Fruit fly (Drosophila melanogaster) whole organism, embryonic: ENCODE measurements around the gene CG14971.

Experiments
- Bgb ChIP-seq: fragments of 200-800 bp; sonication (Bioruptor generic); IDR thresholded peaks from 2 replicates; pipeline ENCODE4 v1.3.6; 2022; ENCODE audit warnings: missing biosample characterization, missing genetic modification characterization; ENCODE audit not compliant: partially characterized antibody
- Bteb2 ChIP-seq: fragments of 200-800 bp; sonication (Bioruptor generic); optimal IDR thresholded peaks from 2 replicates; lab custom pipeline; 2016; ENCODE audit warnings: missing biosample characterization, missing genetic modification characterization
- CG10654 ChIP-seq: fragments of 200-800 bp; sonication (Bioruptor generic); optimal IDR thresholded peaks from 2 replicates; lab custom pipeline; 2016; ENCODE audit warnings: missing biosample characterization, missing genetic modification characterization
- CG11085 ChIP-seq: fragments of 200-800 bp; sonication (Bioruptor generic); IDR thresholded peaks from 2 replicates; pipeline ENCODE4 v1.3.6; 2022; ENCODE audit warnings: missing biosample characterization, missing genetic modification characterization
- CG11560 ChIP-seq: fragments of 200-800 bp; sonication (Bioruptor generic); IDR thresholded peaks from 3 replicates; pipeline ENCODE4 v1.3.6; 2022; ENCODE audit warnings: missing biosample characterization, missing genetic modification characterization
- CG12104 ChIP-seq: fragments of 200-800 bp; sonication (Bioruptor generic); optimal IDR thresholded peaks from 3 replicates; lab custom pipeline; 2016; ENCODE audit warnings: missing biosample characterization, missing genetic modification characterization
- CG12391 ChIP-seq: fragments of 200-800 bp; sonication (Bioruptor generic); optimal IDR thresholded peaks from 3 replicates; lab custom pipeline; 2018; ENCODE audit warnings: missing biosample characterization, mild to moderate bottlenecking, missing genetic modification characterization, moderate library complexity
- CG14014 ChIP-seq: fragments of 200-800 bp; sonication (Bioruptor generic); IDR thresholded peaks from 2 replicates; pipeline ENCODE4 v1.3.6; 2022; ENCODE audit warnings: missing biosample characterization, missing genetic modification characterization
- CG14965 ChIP-seq: fragments of 200-800 bp; sonication (Bioruptor generic); optimal IDR thresholded peaks from 2 replicates; lab custom pipeline; 2016; ENCODE audit warnings: missing biosample characterization, missing genetic modification characterization, borderline replicate concordance
- CG15073 ChIP-seq: fragments of 200-800 bp; sonication (Bioruptor generic); optimal IDR thresholded peaks from 2 replicates; lab custom pipeline; 2016; ENCODE audit warnings: missing biosample characterization, missing genetic modification characterization
- CG1529 ChIP-seq: fragments of 200-800 bp; sonication (Bioruptor generic); optimal IDR thresholded peaks from 3 replicates; lab custom pipeline; 2018; ENCODE audit warnings: missing biosample characterization, missing genetic modification characterization
- CG1792 ChIP-seq: fragments of 200-800 bp; sonication (Bioruptor generic); optimal IDR thresholded peaks from 2 replicates; lab custom pipeline; 2016; ENCODE audit warnings: missing biosample characterization, missing genetic modification characterization
- CG18262 ChIP-seq: fragments of 200-800 bp; optimal IDR thresholded peaks from 3 replicates; lab custom pipeline; 2019; ENCODE audit warnings: missing biosample characterization, mild to moderate bottlenecking, missing genetic modification characterization, moderate library complexity
- CG18619 ChIP-seq: fragments of 200-800 bp; sonication (Bioruptor generic); optimal IDR thresholded peaks from 3 replicates; lab custom pipeline; 2017; ENCODE audit warnings: missing biosample characterization, mild to moderate bottlenecking, missing genetic modification characterization
- CG33213 ChIP-seq: fragments of 200-800 bp; sonication (Bioruptor generic); optimal IDR thresholded peaks from 3 replicates; lab custom pipeline; 2016; ENCODE audit warnings: missing biosample characterization, missing genetic modification characterization
- CG33557 ChIP-seq: fragments of 200-800 bp; sonication (Bioruptor generic); optimal IDR thresholded peaks from 2 replicates; lab custom pipeline; 2019; ENCODE audit warnings: missing biosample characterization, mild to moderate bottlenecking, missing genetic modification characterization, moderate library complexity
- CG4820 ChIP-seq: fragments of 200-800 bp; sonication (Bioruptor generic); optimal IDR thresholded peaks from 3 replicates; lab custom pipeline; 2016; ENCODE audit warnings: missing biosample characterization, missing genetic modification characterization
- CG7963 ChIP-seq: fragments of 200-800 bp; sonication (Bioruptor generic); IDR thresholded peaks from 3 replicates; pipeline ENCODE4 v1.3.6; 2022; ENCODE audit warnings: missing biosample characterization, missing genetic modification characterization; ENCODE audit not compliant: partially characterized antibody
- CG8089 ChIP-seq: fragments of 200-800 bp; sonication (Bioruptor generic); optimal IDR thresholded peaks from 3 replicates; lab custom pipeline; 2016; ENCODE audit warnings: missing biosample characterization, missing genetic modification characterization
- CTCF ChIP-seq: fragments of 200-800 bp; sonication (Bioruptor generic); optimal IDR thresholded peaks from 2 replicates; lab custom pipeline; 2017; ENCODE audit warnings: missing biosample characterization, mild to moderate bottlenecking, missing genetic modification characterization, moderate library complexity
- Dbx ChIP-seq: fragments of 200-800 bp; sonication (Bioruptor generic); IDR thresholded peaks from 3 replicates; pipeline ENCODE4 v1.3.6; 2022; ENCODE audit warnings: missing biosample characterization, missing genetic modification characterization
- Dek ChIP-seq: fragments of 200-800 bp; sonication (Bioruptor generic); optimal IDR thresholded peaks from 3 replicates; lab custom pipeline; 2019; ENCODE audit warnings: missing biosample characterization, mild to moderate bottlenecking, missing genetic modification characterization, moderate library complexity
- Ets97D ChIP-seq: fragments of 200-800 bp; sonication (Bioruptor generic); optimal IDR thresholded peaks from 3 replicates; lab custom pipeline; 2016; ENCODE audit warnings: missing biosample characterization, missing genetic modification characterization
- HmgZ ChIP-seq: fragments of 200-800 bp; sonication (Bioruptor generic); optimal IDR thresholded peaks from 2 replicates; lab custom pipeline; 2018; ENCODE audit warnings: missing biosample characterization, mild to moderate bottlenecking, missing genetic modification characterization
- Hr39 ChIP-seq: fragments of >200 bp; optimal IDR thresholded peaks from 2 replicates; lab custom pipeline; 2017
- Hr78 ChIP-seq, 2 experiments: fragments of 200-800 bp in 1 of 2; fragments of >200 bp in 1 of 2; sonication (Bioruptor generic) in 1 of 2; optimal IDR thresholded peaks; 2 replicates each; lab custom pipeline; 2017 to 2019; ENCODE audit warnings: missing biosample characterization in 2 of 2, missing genetic modification characterization in 2 of 2, mild to moderate bottlenecking in 1 of 2, moderate library complexity in 1 of 2
- Kr ChIP-seq: fragments of 200-800 bp; sonication (Bioruptor generic); optimal IDR thresholded peaks from 2 replicates; lab custom pipeline; 2017; ENCODE audit warnings: missing biosample characterization, mild to moderate bottlenecking, missing genetic modification characterization
- Nf-YA ChIP-seq: fragments of 200-800 bp; sonication (Bioruptor generic); IDR thresholded peaks from 2 replicates; pipeline ENCODE4 v1.3.6; 2022; ENCODE audit warnings: missing biosample characterization, missing genetic modification characterization
- Nf-YC ChIP-seq: fragments of 200-800 bp; optimal IDR thresholded peaks from 3 replicates; lab custom pipeline; 2019; ENCODE audit warnings: missing biosample characterization, mild to moderate bottlenecking, missing genetic modification characterization, moderate library complexity
- NfI ChIP-seq: fragments of 200-800 bp; sonication (Bioruptor generic); optimal IDR thresholded peaks from 3 replicates; lab custom pipeline; 2018; ENCODE audit warnings: missing biosample characterization, mild to moderate bottlenecking, missing genetic modification characterization, moderate library complexity
- Sin3A ChIP-seq: fragments of >200 bp; optimal IDR thresholded peaks from 2 replicates; lab custom pipeline; 2018
- Trl ChIP-seq, 3 experiments: fragments of >200 bp in 2 of 3; fragments of 200-800 bp in 1 of 3; sonication (Bioruptor generic) in 1 of 3; optimal IDR thresholded peaks; 2 replicates in 1 of 3; 3 replicates in 2 of 3; lab custom pipeline; 2016 to 2017; ENCODE audit warnings: missing biosample characterization in 1 of 3, missing genetic modification characterization in 1 of 3
- chif ChIP-seq, 2 experiments: fragments of 200-800 bp; sonication (Bioruptor generic); optimal IDR thresholded peaks; 3 replicates each; lab custom pipeline; 2016; ENCODE audit warnings: missing biosample characterization in 2 of 2, missing genetic modification characterization in 2 of 2
- chinmo ChIP-seq: fragments of 200-800 bp; sonication (Bioruptor generic); IDR thresholded peaks from 4 replicates; pipeline ENCODE4 v1.3.6; 2022; ENCODE audit warnings: missing biosample characterization, missing genetic modification characterization; ENCODE audit not compliant: partially characterized antibody
- crp ChIP-seq, 2 experiments: fragments of 200-800 bp; sonication (Bioruptor generic); optimal IDR thresholded peaks; 2 replicates in 1 of 2; 3 replicates in 1 of 2; lab custom pipeline; 2017; ENCODE audit warnings: missing biosample characterization in 2 of 2, missing genetic modification characterization in 2 of 2, mild to moderate bottlenecking in 1 of 2, moderate library complexity in 1 of 2
- fd96Cb ChIP-seq: fragments of 200-800 bp; sonication (Bioruptor generic); optimal IDR thresholded peaks from 2 replicates; lab custom pipeline; 2018; ENCODE audit warnings: missing biosample characterization, mild to moderate bottlenecking, missing genetic modification characterization, moderate library complexity
- grau ChIP-seq: fragments of 200-800 bp; optimal IDR thresholded peaks from 3 replicates; lab custom pipeline; 2019; ENCODE audit warnings: missing biosample characterization, mild to moderate bottlenecking, missing genetic modification characterization, moderate library complexity
- insv ChIP-seq, 2 experiments: fragments of 200-800 bp; sonication (Bioruptor generic); optimal IDR thresholded peaks; 3 replicates each; lab custom pipeline; 2016 to 2018; ENCODE audit warnings: missing biosample characterization in 2 of 2, missing genetic modification characterization in 2 of 2
- jing ChIP-seq: fragments of 200-800 bp; sonication (Bioruptor generic); optimal IDR thresholded peaks from 2 replicates; lab custom pipeline; 2018; ENCODE audit warnings: missing biosample characterization, mild to moderate bottlenecking, missing genetic modification characterization
- kni ChIP-seq: fragments of 200-800 bp; sonication (Bioruptor generic); optimal IDR thresholded peaks from 3 replicates; lab custom pipeline; 2017; ENCODE audit warnings: mild to moderate bottlenecking, missing biosample characterization, missing genetic modification reagents, missing genetic modification characterization
- lilli ChIP-seq: fragments of 200-800 bp; sonication (Bioruptor generic); optimal IDR thresholded peaks from 3 replicates; lab custom pipeline; 2016; ENCODE audit warnings: missing biosample characterization, missing genetic modification characterization
- lmd ChIP-seq: fragments of 200-800 bp; sonication (Bioruptor generic); IDR thresholded peaks from 2 replicates; pipeline ENCODE4 v1.3.6; 2022; ENCODE audit warnings: missing biosample characterization, missing genetic modification characterization
- luna ChIP-seq: fragments of 200-800 bp; sonication (Bioruptor generic); optimal IDR thresholded peaks from 2 replicates; lab custom pipeline; 2016; ENCODE audit warnings: missing biosample characterization, missing genetic modification characterization
- maf-S ChIP-seq: fragments of 200-800 bp; sonication (Bioruptor generic); optimal IDR thresholded peaks from 2 replicates; lab custom pipeline; 2016; ENCODE audit warnings: missing biosample characterization, missing genetic modification characterization
- pita ChIP-seq: fragments of 200-800 bp; sonication (Bioruptor generic); optimal IDR thresholded peaks from 2 replicates; lab custom pipeline; 2017; ENCODE audit warnings: missing biosample characterization, mild to moderate bottlenecking, missing genetic modification characterization
- repo ChIP-seq: fragments of 200-800 bp; sonication (Bioruptor generic); optimal IDR thresholded peaks from 2 replicates; lab custom pipeline; 2016; ENCODE audit warnings: missing biosample characterization, missing genetic modification characterization
- sqz ChIP-seq: fragments of 200-800 bp; sonication (Bioruptor generic); optimal IDR thresholded peaks from 3 replicates; lab custom pipeline; 2018; ENCODE audit warnings: missing biosample characterization, mild to moderate bottlenecking, missing genetic modification characterization
- tll ChIP-seq, 2 experiments: fragments of 200-800 bp in 1 of 2; fragments of >200 bp in 1 of 2; sonication (Bioruptor generic) in 1 of 2; optimal IDR thresholded peaks; 2 replicates each; lab custom pipeline; 2017 to 2019; ENCODE audit warnings: missing biosample characterization in 2 of 2, missing genetic modification characterization in 2 of 2, mild to moderate bottlenecking in 1 of 2, moderate library complexity in 1 of 2
- trem ChIP-seq: fragments of 200-800 bp; optimal IDR thresholded peaks from 3 replicates; lab custom pipeline; 2019; ENCODE audit warnings: missing biosample characterization, mild to moderate bottlenecking, missing genetic modification characterization, moderate library complexity
- vfl ChIP-seq: fragments of 200-800 bp; sonication (Bioruptor generic); optimal IDR thresholded peaks from 2 replicates; lab custom pipeline; 2016; ENCODE audit warnings: missing biosample characterization, missing genetic modification characterization
- wek ChIP-seq: fragments of 200-800 bp; sonication (Bioruptor generic); optimal IDR thresholded peaks from 3 replicates; lab custom pipeline; 2018; ENCODE audit warnings: missing biosample characterization, mild to moderate bottlenecking, missing genetic modification characterization, moderate library complexity
- z ChIP-seq: fragments of 200-800 bp; sonication (Bioruptor generic); IDR thresholded peaks from 3 replicates; pipeline ENCODE4 v1.3.6; 2022; ENCODE audit warnings: missing biosample characterization, missing genetic modification characterization

The CG14971 gene

DNA sequence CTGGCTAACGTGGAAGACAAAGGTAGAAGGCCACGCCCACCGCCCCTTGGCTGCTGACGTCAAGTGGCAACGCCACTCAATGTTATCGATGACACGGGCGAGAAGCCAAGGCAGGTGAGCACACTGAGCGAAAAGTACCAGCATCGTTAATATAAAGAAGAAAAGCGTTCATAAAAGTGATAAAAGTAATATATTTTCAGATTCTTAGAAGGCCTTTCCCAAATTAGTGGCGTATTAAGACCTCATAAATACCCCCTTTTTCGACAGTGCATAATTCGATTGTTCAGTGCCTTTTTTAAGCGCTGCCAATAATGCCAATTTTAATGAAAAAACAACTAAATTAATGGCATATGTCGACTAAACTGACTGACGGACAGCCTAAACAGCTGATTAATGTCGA is 21.4 kb downstream of the CG14971 start (continued):
- no peak for TF ChIP-seq Bteb2 (GFP tag; lab: Kevin White, UChicago)
- no peak for TF ChIP-seq CG12104 (GFP tag; lab: Kevin White, UChicago)
- no peak for TF ChIP-seq fd96Cb (tag; lab: Kevin White, UChicago)
- no peak for TF ChIP-seq vfl (GFP tag; lab: Kevin White, UChicago)
- TF ChIP-seq CG33557 (GFP tag; lab: Kevin White, UChicago) = no peak
- peak; percentile 49 for TF ChIP-seq CG18619 (GFP tag; lab: Kevin White, UChicago)
- TF ChIP-seq Nf-YC (tag; lab: Kevin White, UChicago) = no peak
- TF ChIP-seq CG12391 (tag; lab: Kevin White, UChicago) = peak; percentile 41
- no peak for TF ChIP-seq CG33213
- no peak for TF ChIP-seq chinmo
- no peak for TF ChIP-seq tll (GFP tag; optimal IDR thresholded peaks at IDR 0.05; lab: Kevin White, UChicago)
- TF ChIP-seq insv (GFP tag; optimal IDR thresholded peaks at IDR 0.05; lab: Kevin White, UChicago) = no peak
- no peak for TF ChIP-seq CG18262
- TF ChIP-seq z (GFP tag; lab: Robert Waterston, UW) = no peak
- peak; percentile 8 to 32 for TF ChIP-seq chif (GFP tag; optimal IDR thresholded peaks at IDR 0.05; lab: Kevin White, UChicago)
- TF ChIP-seq CG11085 (GFP tag; lab: Robert Waterston, UW) = no peak
- TF ChIP-seq CG8089 = no peak
- TF ChIP-seq CG10654 = no peak
- TF ChIP-seq Bgb = no peak
- peak; percentile 46 for TF ChIP-seq grau
- TF ChIP-seq CG15073 (GFP tag; lab: Kevin White, UChicago) = no peak
- no peak for TF ChIP-seq luna (GFP tag; lab: Kevin White, UChicago)
- TF ChIP-seq sqz = no peak
- TF ChIP-seq crp (GFP tag; optimal IDR thresholded peaks at IDR 0.05; lab: Kevin White, UChicago) = no peak
- no peak for TF ChIP-seq CG4820 (GFP tag; lab: Kevin White, UChicago)
- no peak for TF ChIP-seq Sin3A (lab: Kevin White, UChicago)
- no peak for TF ChIP-seq CTCF
- no peak for TF ChIP-seq jing (GFP tag; lab: Kevin White, UChicago)
- no peak for TF ChIP-seq kni (GFP tag; lab: Kevin White, UChicago)
- TF ChIP-seq HmgZ = no peak
- TF ChIP-seq pita = no peak
- peak; percentile 10 for TF ChIP-seq maf-S (GFP tag; lab: Kevin White, UChicago)
- TF ChIP-seq wek (GFP tag; lab: Kevin White, UChicago) = no peak
- no peak for TF ChIP-seq Dek (tag; lab: Kevin White, UChicago)
- TF ChIP-seq trem = no peak
- no peak for TF ChIP-seq CG14014
- TF ChIP-seq CG1529 (GFP tag; lab: Kevin White, UChicago) = no peak
- no peak for TF ChIP-seq Nf-YA (GFP tag; lab: Robert Waterston, UW)
- peak; percentile 31 for TF ChIP-seq NfI
- TF ChIP-seq Kr (GFP tag; lab: Kevin White, UChicago) = no peak
- no peak for TF ChIP-seq CG7963 (GFP tag; lab: Robert Waterston, UW)
- TF ChIP-seq Hr78 (GFP tag; optimal IDR thresholded peaks at IDR 0.05; lab: Kevin White, UChicago) = no peak
- no peak for TF ChIP-seq CG14965
- no peak for TF ChIP-seq Hr39
- TF ChIP-seq repo (GFP tag; lab: Kevin White, UChicago) = no peak
- peak; percentile 30; the same call in 1 of the 2 replicates for TF ChIP-seq lmd (GFP tag; lab: Robert Waterston, UW)
- TF ChIP-seq Trl (optimal IDR thresholded peaks at IDR 0.05; lab: Kevin White, UChicago) = no peak
- no peak for TF ChIP-seq Trl (GFP tag; optimal IDR thresholded peaks at IDR 0.05; lab: Kevin White, UChicago)
- TF ChIP-seq Ets97D (GFP tag; lab: Kevin White, UChicago) = peak; percentile 0
- TF ChIP-seq CG11560 (tag; lab: Robert Waterston, UW) = no peak; the same call in 2 of the 3 replicates
- no peak for TF ChIP-seq Dbx (GFP tag; lab: Robert Waterston, UW)
- peak; percentile 41 for TF ChIP-seq lilli (GFP tag; lab: Kevin White, UChicago)
- no peak for TF ChIP-seq CG1792 (GFP tag; lab: Kevin White, UChicago)
